Worm (Caenorhabditis elegans) whole organism, young adult: ENCODE measurements around the gene F54F12.2.

Experiments
- B0336.3 ChIP-seq: fragments of 200-800 bp; sonication (Bioruptor generic); IDR thresholded peaks from 2 replicates; pipeline ENCODE4 v1.3.6; 2022; ENCODE audit warnings: missing genetic modification characterization, missing compliant biosample characterization
- F10E7.11 ChIP-seq: sonication (generic microtip); optimal IDR thresholded peaks from 2 replicates; lab custom pipeline; 2017; ENCODE audit warnings: mild to moderate bottlenecking, missing genetic modification characterization, moderate library complexity, missing compliant biosample characterization
- F33H1.4 ChIP-seq: fragments of 200-800 bp; sonication (Bioruptor generic); IDR thresholded peaks from 2 replicates; pipeline ENCODE4 v1.3.6; 2022; ENCODE audit warnings: missing genetic modification reagents, missing genetic modification characterization, missing compliant biosample characterization
- F49E8.2 ChIP-seq: sonication (generic microtip); optimal IDR thresholded peaks from 3 replicates; lab custom pipeline; 2017; ENCODE audit warnings: missing genetic modification characterization, mild to moderate bottlenecking, missing compliant biosample characterization, antibody characterized with exemption, moderate library complexity; ENCODE audit not compliant: insufficient read depth
- F55B11.4 ChIP-seq: sonication (generic microtip); optimal IDR thresholded peaks from 2 replicates; lab custom pipeline; 2016; ENCODE audit warnings: missing compliant biosample characterization, missing genetic modification characterization, borderline replicate concordance; ENCODE audit not compliant: insufficient read depth
- T07F8.4 ChIP-seq: sonication (generic microtip); optimal IDR thresholded peaks from 2 replicates; lab custom pipeline; 2016; ENCODE audit warnings: mild to moderate bottlenecking, missing genetic modification characterization, moderate library complexity, missing compliant biosample characterization
- T26A5.8 ChIP-seq: sonication (generic microtip); optimal IDR thresholded peaks from 2 replicates; lab custom pipeline; 2016; ENCODE audit warnings: missing genetic modification characterization, missing compliant biosample characterization
- Y53F4B.3 ChIP-seq: fragments of 200-800 bp; sonication (Bioruptor generic); IDR thresholded peaks from 2 replicates; pipeline ENCODE4 v1.3.6; 2022; ENCODE audit warnings: missing genetic modification reagents, missing genetic modification characterization, missing compliant biosample characterization
- akir-1 ChIP-seq: fragments of 200-800 bp; sonication (Bioruptor generic); optimal IDR thresholded peaks from 2 replicates; lab custom pipeline; 2018; ENCODE audit warnings: mild to moderate bottlenecking, missing genetic modification characterization, moderate library complexity, missing compliant biosample characterization
- aptf-3 ChIP-seq: fragments of 200-800 bp; sonication (Bioruptor generic); IDR thresholded peaks from 2 replicates; pipeline ENCODE4 v1.3.6; 2022; ENCODE audit warnings: missing genetic modification characterization, missing compliant biosample characterization
- athp-1 ChIP-seq: sonication (generic microtip); optimal IDR thresholded peaks from 2 replicates; lab custom pipeline; 2017; ENCODE audit warnings: mild to moderate bottlenecking, missing genetic modification characterization, missing compliant biosample characterization
- attf-5 ChIP-seq: fragments of 200-800 bp; sonication (Bioruptor generic); optimal IDR thresholded peaks from 2 replicates; lab custom pipeline; 2018; ENCODE audit warnings: mild to moderate bottlenecking, missing genetic modification characterization, missing compliant biosample characterization
- ccch-3 ChIP-seq: fragments of 200-800 bp; sonication (Bioruptor generic); optimal IDR thresholded peaks from 2 replicates; lab custom pipeline; 2018; ENCODE audit warnings: mild to moderate bottlenecking, missing genetic modification characterization, missing compliant biosample characterization
- ceh-27 ChIP-seq: fragments of 200-800 bp; sonication (Bioruptor generic); optimal IDR thresholded peaks from 2 replicates; lab custom pipeline; 2018; ENCODE audit warnings: mild to moderate bottlenecking, missing genetic modification characterization, moderate library complexity, missing compliant biosample characterization
- ceh-40 ChIP-seq: fragments of 200-800 bp; sonication (Bioruptor generic); IDR thresholded peaks from 2 replicates; pipeline ENCODE4 v1.3.6; 2022; ENCODE audit warnings: missing genetic modification characterization, missing compliant biosample characterization
- ceh-58 ChIP-seq: fragments of 200-800 bp; sonication (Bioruptor generic); IDR thresholded peaks from 2 replicates; pipeline ENCODE4 v1.3.6; 2022; ENCODE audit warnings: missing genetic modification characterization, missing compliant biosample characterization
- ceh-91 ChIP-seq: fragments of 200-800 bp; sonication (Bioruptor generic); IDR thresholded peaks from 2 replicates; pipeline ENCODE4 v1.3.6; 2022; ENCODE audit warnings: missing genetic modification reagents, missing genetic modification characterization, missing compliant biosample characterization
- chd-7 ChIP-seq: sonication (generic microtip); optimal IDR thresholded peaks from 2 replicates; lab custom pipeline; 2016; ENCODE audit warnings: mild to moderate bottlenecking, missing genetic modification characterization, moderate library complexity, missing compliant biosample characterization
- die-1 ChIP-seq: sonication (generic microtip); optimal IDR thresholded peaks from 2 replicates; lab custom pipeline; 2016; ENCODE audit warnings: missing genotype, mild to moderate bottlenecking, missing genetic modification characterization, missing compliant biosample characterization
- egrh-3 ChIP-seq: fragments of 200-800 bp; sonication (Bioruptor generic); IDR thresholded peaks from 2 replicates; pipeline ENCODE4 v1.3.6; 2022; ENCODE audit warnings: missing genetic modification reagents, missing genetic modification characterization, missing compliant biosample characterization
- ekl-4 ChIP-seq: fragments of 200-800 bp; sonication (Bioruptor generic); IDR thresholded peaks from 2 replicates; pipeline ENCODE4 v1.3.6; 2022; ENCODE audit warnings: missing genetic modification reagents, missing genetic modification characterization, missing compliant biosample characterization
- gei-17 ChIP-seq: fragments of 200-800 bp; sonication (Bioruptor generic); optimal IDR thresholded peaks from 2 replicates; lab custom pipeline; 2018; ENCODE audit warnings: mild to moderate bottlenecking, missing genetic modification characterization, missing compliant biosample characterization
- him-1 ChIP-seq: sonication (generic microtip); optimal IDR thresholded peaks from 2 replicates; lab custom pipeline; 2016; ENCODE audit warnings: missing genotype, missing genetic modification reagents, missing genetic modification characterization, missing compliant biosample characterization
- hmg-1.2 ChIP-seq: fragments of 200-800 bp; sonication (Bioruptor generic); IDR thresholded peaks from 2 replicates; pipeline ENCODE4 v1.3.6; 2022; ENCODE audit warnings: missing genetic modification reagents, missing genetic modification characterization, missing compliant biosample characterization
- let-607 ChIP-seq, 2 experiments: fragments of 200-800 bp in 1 of 2; sonication (Bioruptor generic) in 1 of 2; sonication (generic microtip) in 1 of 2; optimal IDR thresholded peaks; 2 replicates each; lab custom pipeline; 2016 to 2018; ENCODE audit warnings: mild to moderate bottlenecking in 2 of 2, missing compliant biosample characterization in 2 of 2, missing genetic modification characterization in 2 of 2, moderate library complexity in 2 of 2, missing genotype in 1 of 2
- lin-26 ChIP-seq: fragments of 200-800 bp; sonication (Bioruptor generic); IDR thresholded peaks from 2 replicates; pipeline ENCODE4 v1.3.6; 2022; ENCODE audit warnings: missing genetic modification reagents, missing genetic modification characterization, missing compliant biosample characterization
- madf-10 ChIP-seq: sonication (generic microtip); optimal IDR thresholded peaks from 2 replicates; lab custom pipeline; 2016; ENCODE audit warnings: mild to moderate bottlenecking, missing genetic modification characterization, missing compliant biosample characterization
- madf-6 ChIP-seq: fragments of 200-800 bp; sonication (Bioruptor generic); IDR thresholded peaks from 2 replicates; pipeline ENCODE4 v1.3.6; 2022; ENCODE audit warnings: missing genetic modification reagents, missing genetic modification characterization, missing compliant biosample characterization
- nhr-90 ChIP-seq: sonication (generic microtip); optimal IDR thresholded peaks from 2 replicates; lab custom pipeline; 2016; ENCODE audit warnings: missing genotype, mild to moderate bottlenecking, missing genetic modification characterization, missing compliant biosample characterization
- pha-4 ChIP-seq: fragments of 150-350 bp; sonication (generic microtip); optimal IDR thresholded peaks from 2 replicates; lab custom pipeline; 2014; ENCODE audit warnings: missing biosample characterization, missing genetic modification reagents, missing genetic modification characterization
- rcor-1 ChIP-seq: fragments of 200-800 bp; sonication (Bioruptor generic); IDR thresholded peaks from 2 replicates; pipeline ENCODE4 v1.3.6; 2022; ENCODE audit warnings: missing genetic modification reagents, missing genetic modification characterization, missing compliant biosample characterization
- sea-2 ChIP-seq: fragments of 200-800 bp; sonication (Bioruptor generic); IDR thresholded peaks from 2 replicates; pipeline ENCODE4 v1.3.6; 2022; ENCODE audit warnings: missing genetic modification characterization, missing compliant biosample characterization
- snpc-1.1 ChIP-seq: sonication (generic microtip); optimal IDR thresholded peaks from 2 replicates; lab custom pipeline; 2017; ENCODE audit warnings: missing genetic modification characterization, mild to moderate bottlenecking, missing compliant biosample characterization, antibody characterized with exemption, moderate library complexity, missing genotype, missing genetic modification reagents; ENCODE audit not compliant: insufficient read depth
- snpc-4 ChIP-seq, 5 experiments: fragments of 150-350 bp in 1 of 5; sonication (generic microtip) in 4 of 5; optimal IDR thresholded peaks; 2 replicates each; lab custom pipeline; 2014 to 2018; ENCODE audit warnings: missing genetic modification characterization in 5 of 5, missing biosample characterization in 3 of 5, antibody characterized with exemption in 2 of 5, mild to moderate bottlenecking in 2 of 5, missing compliant biosample characterization in 2 of 5, missing genotype in 2 of 5, moderate library complexity in 2 of 5, missing genetic modification reagents in 1 of 5
- tbp1 ChIP-seq: fragments of 200-800 bp; sonication (Bioruptor generic); optimal IDR thresholded peaks from 2 replicates; lab custom pipeline; 2018; ENCODE audit warnings: mild to moderate bottlenecking, missing genetic modification characterization, missing compliant biosample characterization
- ztf-22 ChIP-seq: fragments of 200-800 bp; sonication (Bioruptor generic); optimal IDR thresholded peaks from 2 replicates; lab custom pipeline; 2018; ENCODE audit warnings: mild to moderate bottlenecking, missing genetic modification characterization, moderate library complexity, missing compliant biosample characterization
- ztf-25 ChIP-seq: fragments of 200-800 bp; sonication (Bioruptor generic); IDR thresholded peaks from 2 replicates; pipeline ENCODE4 v1.3.6; 2022; ENCODE audit warnings: missing genetic modification reagents, missing genetic modification characterization, missing compliant biosample characterization

Gene F54F12.2

DNA sequence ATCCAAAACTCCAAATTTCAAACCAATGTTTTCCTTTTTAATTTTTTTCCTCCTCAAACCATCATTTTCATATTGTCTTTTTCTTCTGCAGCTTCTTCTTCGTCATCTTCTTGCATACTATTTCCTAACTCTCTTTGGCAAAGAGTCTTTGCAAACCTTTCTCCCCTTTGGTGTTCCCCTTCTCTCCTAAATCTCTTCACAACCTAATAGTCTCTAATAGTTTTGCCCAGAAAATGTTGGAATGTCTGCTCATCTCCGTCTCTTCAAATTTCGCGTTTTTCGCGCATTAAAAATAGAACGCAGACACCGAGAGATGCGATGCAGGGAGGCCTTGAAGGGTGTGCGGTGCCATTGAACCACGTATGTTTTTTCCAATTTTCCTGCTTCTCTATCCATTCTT is 37.7 kb upstream of the F54F12.2 start, which contains the start of gene ZK1010.10 (continued):
- TF ChIP-seq rcor-1 (GFP tag; lab: Robert Waterston, UW) (no peak), ceh-40 (no peak), hmg-1.2 (GFP tag; lab: Robert Waterston, UW) (peak; percentile 89), ceh-27 (GFP tag; lab: Kevin White, UChicago) (peak; percentile 46)

DNA sequence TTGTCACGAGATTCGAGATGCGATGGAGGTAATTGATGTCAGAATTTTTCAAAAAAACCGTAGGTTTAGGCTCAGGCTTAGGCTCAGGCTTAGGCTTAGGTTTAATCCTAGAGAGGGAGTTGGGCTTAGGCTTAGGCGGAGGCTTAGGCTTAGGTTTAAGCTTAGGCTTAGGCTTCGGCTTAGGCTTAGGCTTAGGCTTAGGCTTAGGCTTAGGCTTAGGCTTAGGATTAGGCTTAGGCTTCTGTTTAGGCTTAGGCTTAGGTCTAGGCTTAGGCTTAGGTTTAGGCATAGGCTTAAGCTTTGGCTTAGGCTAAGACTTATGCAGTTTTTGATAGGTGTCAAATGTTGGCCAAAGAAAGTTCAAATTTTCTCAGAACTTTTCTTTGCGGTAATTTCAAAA is 35.5 kb upstream of the F54F12.2 start:
- TF ChIP-seq lin-26, result 0 out of 2 replicates have a peak, but pooled peaks have one; percentile 26
- TF ChIP-seq nhr-90, result no peak
- TF ChIP-seq, all 124 proteins: peak for 1

DNA sequence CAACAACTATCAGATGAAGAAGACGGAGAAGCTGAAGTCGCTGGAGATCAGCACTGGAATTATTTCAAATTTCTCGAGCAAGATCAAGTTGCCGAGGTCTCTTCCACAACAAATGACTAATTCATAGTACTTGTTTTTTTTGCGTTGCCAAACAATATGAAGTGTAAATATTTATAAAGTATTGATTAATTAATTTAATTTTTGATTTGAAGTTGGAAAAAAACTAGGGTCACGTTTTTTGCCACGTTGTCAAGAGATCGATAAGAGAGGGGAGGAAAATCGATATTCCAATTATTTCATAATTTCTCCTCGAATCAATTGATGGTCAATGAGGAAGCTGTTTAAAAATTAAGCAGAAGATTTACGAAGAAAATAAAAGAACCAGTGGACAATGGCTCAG is 34.7 kb upstream of the F54F12.2 start, which contains the start of gene snf-7:
snf-7 (plus strand) TSS at position 301 of the 400 bp plus-strand sequence.
- TF ChIP-seq Y53F4B.3 (GFP tag; lab: Robert Waterston, UW) (no peak), die-1 (tag; lab: Kevin White, UChicago) (no peak), F33H1.4 (no peak)

DNA sequence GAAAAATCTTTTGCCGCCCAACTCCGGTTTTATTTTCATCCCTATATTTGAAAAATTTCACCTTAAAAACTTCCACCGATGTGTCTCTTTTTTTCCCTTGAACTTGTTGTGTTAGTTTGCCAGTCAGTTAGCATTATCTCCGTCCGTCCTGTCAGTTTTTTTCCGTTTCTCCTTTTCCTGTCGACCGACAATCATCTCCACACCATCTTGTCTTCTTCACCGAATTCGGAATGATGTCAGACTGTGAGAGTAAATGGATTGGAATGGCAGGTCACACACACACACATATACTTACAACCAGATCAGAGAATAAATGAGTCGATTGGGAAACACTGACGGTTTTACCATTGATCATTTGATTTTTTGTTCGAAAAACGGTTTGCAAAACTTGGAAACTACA is 27.9 kb upstream of the F54F12.2 start:
- TF ChIP-seq ceh-27 (GFP tag; lab: Kevin White, UChicago), result no peak
- TF ChIP-seq ekl-4 (GFP tag; lab: Robert Waterston, UW), result no peak
- no peak for TF ChIP-seq rcor-1 (GFP tag; lab: Robert Waterston, UW)
- no peak for TF ChIP-seq ztf-22 (GFP tag; lab: Kevin White, UChicago)

DNA sequence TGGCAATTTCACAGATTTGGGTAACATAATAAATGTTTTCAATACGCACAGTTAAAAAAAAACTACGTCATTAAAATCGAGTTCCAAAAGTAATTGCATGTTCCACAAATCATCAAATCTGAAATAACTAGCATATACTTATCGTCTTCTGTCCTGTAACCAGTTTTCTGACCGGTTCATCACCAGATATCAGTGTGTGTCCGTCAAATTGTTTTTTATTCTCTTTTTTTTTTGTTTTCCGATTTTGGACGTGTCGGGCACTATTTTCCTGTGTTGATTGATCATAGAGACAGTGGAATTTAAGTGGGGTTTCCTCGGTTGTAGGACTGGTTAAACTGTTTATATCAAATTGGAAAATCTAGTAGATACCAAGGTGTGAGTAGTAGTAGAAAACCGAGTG is 25.9 kb upstream of the F54F12.2 start:
- TF ChIP-seq F33H1.4, result no peak
- no peak for TF ChIP-seq gei-17
- no peak for TF ChIP-seq ccch-3 (GFP tag; lab: Kevin White, UChicago)
- no peak for TF ChIP-seq aptf-3 (GFP tag; lab: Robert Waterston, UW)
- TF ChIP-seq die-1 (tag; lab: Kevin White, UChicago), result no peak
- TF ChIP-seq let-607 (tag; optimal IDR thresholded peaks at IDR 0.05; lab: Kevin White, UChicago), result no peak
- TF ChIP-seq snpc-4 (GFP tag; optimal IDR thresholded peaks at IDR 0.05; lab: Kevin White, UChicago), result no peak
- no peak for TF ChIP-seq snpc-4 (tag; optimal IDR thresholded peaks at IDR 0.05; lab: Kevin White, UChicago)
- no peak for TF ChIP-seq ztf-25 (GFP tag; lab: Robert Waterston, UW)
- no peak for TF ChIP-seq akir-1
- no peak for TF ChIP-seq attf-5
- no peak for TF ChIP-seq F55B11.4 (tag; lab: Kevin White, UChicago)
- no peak for TF ChIP-seq F49E8.2 (tag; lab: Kevin White, UChicago)
- TF ChIP-seq B0336.3 (GFP tag; lab: Robert Waterston, UW), result no peak
- no peak for TF ChIP-seq T26A5.8
- TF ChIP-seq him-1 (tag; lab: Kevin White, UChicago), result no peak

DNA sequence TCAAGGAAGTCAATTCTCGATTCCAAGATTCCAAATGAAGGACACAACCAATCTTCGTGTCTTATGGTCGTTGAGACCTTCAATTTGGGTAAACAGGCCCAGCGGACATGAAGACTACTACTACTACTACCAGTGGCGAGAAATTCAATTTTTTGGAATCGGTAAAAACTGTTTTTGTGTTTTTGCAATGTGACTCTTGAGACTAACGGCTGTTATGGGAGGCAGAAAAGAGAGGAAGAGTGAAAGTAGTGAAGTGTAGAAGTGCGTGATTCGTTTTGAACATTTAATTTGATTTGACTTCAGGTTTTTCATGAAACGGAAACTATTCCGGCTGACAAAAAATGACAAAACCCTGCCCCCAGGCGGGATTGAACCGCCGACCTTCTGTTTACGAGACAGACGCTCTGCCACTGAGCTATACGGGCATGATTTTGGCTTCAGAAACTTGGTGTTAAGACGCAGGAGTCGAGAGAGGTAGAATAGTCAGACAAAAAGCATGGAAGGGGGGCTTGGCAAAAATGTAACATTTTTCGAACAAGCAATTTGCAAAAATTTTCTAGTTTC is 24.0 kb upstream of the F54F12.2 start:
- TF ChIP-seq tbp1 (GFP tag; lab: Kevin White, UChicago) (peak; percentile 92), pha-4 (tag; lab: Kevin White, UChicago) (no peak), egrh-3 (GFP tag; lab: Robert Waterston, UW) (peak; percentile 44; the same call in 1 of the 2 replicates), chd-7 (tag; lab: Kevin White, UChicago) (peak; percentile 18), Y53F4B.3 (GFP tag; lab: Robert Waterston, UW) (no peak), sea-2 (GFP tag; lab: Robert Waterston, UW) (no peak), madf-10 (peak; percentile 44), T07F8.4 (no peak), F10E7.11 (tag; lab: Kevin White, UChicago) (peak; percentile 46), snpc-1.1 (tag; lab: Kevin White, UChicago) (peak; percentile 6), ztf-25 (GFP tag; lab: Robert Waterston, UW) (0 out of 2 replicates have a peak, but pooled peaks have one; percentile 54), ceh-91 (GFP tag; lab: Robert Waterston, UW) (no peak), madf-6 (GFP tag; lab: Robert Waterston, UW) (peak; percentile 31; the same call in 1 of the 2 replicates), rcor-1 (GFP tag; lab: Robert Waterston, UW) (peak; percentile 33; the same call in 1 of the 2 replicates), let-607 (tag; optimal IDR thresholded peaks at IDR 0.05; lab: Kevin White, UChicago) (peak in 1 of 2 experiments; percentile 48), athp-1 (tag; lab: Kevin White, UChicago) (peak; percentile 37), ceh-58 (GFP tag; lab: Robert Waterston, UW) (0 out of 2 replicates have a peak, but pooled peaks have one; percentile 12)
